Worm (Caenorhabditis elegans) whole organism, young adult: ENCODE data around the gene T26A5.2.

Experiments
- B0019.2 ChIP-seq: fragments of 200-800 bp; sonication (Bioruptor generic); conservative IDR thresholded peaks from 2 replicates; pipeline ENCODE4 v1.3.6; 2022; ENCODE audit warnings: missing genetic modification reagents, missing genetic modification characterization, missing compliant biosample characterization
- B0261.1 ChIP-seq: sonication (generic microtip); optimal IDR thresholded peaks from 2 replicates; lab custom pipeline; 2016; ENCODE audit warnings: mild to moderate bottlenecking, missing genetic modification characterization, moderate library complexity, missing compliant biosample characterization
- C06A6.2 ChIP-seq: fragments of 200-800 bp; sonication (Bioruptor generic); conservative IDR thresholded peaks from 2 replicates; pipeline ENCODE4 v1.3.6; 2022; ENCODE audit warnings: missing genetic modification characterization, missing compliant biosample characterization
- D2030.7 ChIP-seq: fragments of 200-800 bp; sonication (Bioruptor generic); IDR thresholded peaks from 2 replicates; pipeline ENCODE4 v1.3.6; 2022; ENCODE audit warnings: missing genetic modification reagents, missing genetic modification characterization, missing compliant biosample characterization
- F23B12.7 ChIP-seq: sonication (generic microtip); optimal IDR thresholded peaks from 2 replicates; lab custom pipeline; 2017; ENCODE audit warnings: missing genetic modification characterization, mild to moderate bottlenecking, missing compliant biosample characterization, antibody characterized with exemption, moderate library complexity; ENCODE audit not compliant: insufficient read depth
- F33H1.4 ChIP-seq: fragments of 200-800 bp; sonication (Bioruptor generic); IDR thresholded peaks from 2 replicates; pipeline ENCODE4 v1.3.6; 2022; ENCODE audit warnings: missing genetic modification reagents, missing genetic modification characterization, missing compliant biosample characterization
- F49E8.2 ChIP-seq: sonication (generic microtip); optimal IDR thresholded peaks from 3 replicates; lab custom pipeline; 2017; ENCODE audit warnings: missing genetic modification characterization, mild to moderate bottlenecking, missing compliant biosample characterization, antibody characterized with exemption, moderate library complexity; ENCODE audit not compliant: insufficient read depth
- F52B5.7 ChIP-seq: sonication (generic microtip); optimal IDR thresholded peaks from 2 replicates; lab custom pipeline; 2016; ENCODE audit warnings: mild to moderate bottlenecking, missing genetic modification characterization, missing compliant biosample characterization
- F57A8.1 ChIP-seq: fragments of 200-800 bp; sonication (Bioruptor generic); optimal IDR thresholded peaks from 2 replicates; lab custom pipeline; 2018; ENCODE audit warnings: mild to moderate bottlenecking, missing genetic modification characterization, moderate library complexity, missing compliant biosample characterization
- Y53F4B.3 ChIP-seq: fragments of 200-800 bp; sonication (Bioruptor generic); IDR thresholded peaks from 2 replicates; pipeline ENCODE4 v1.3.6; 2022; ENCODE audit warnings: missing genetic modification reagents, missing genetic modification characterization, missing compliant biosample characterization
- Y95B8A.8 ChIP-seq: fragments of 200-800 bp; sonication (Bioruptor generic); IDR thresholded peaks from 2 replicates; pipeline ENCODE4 v1.3.6; 2022; ENCODE audit warnings: missing genetic modification reagents, missing genetic modification characterization, missing compliant biosample characterization
- aptf-3 ChIP-seq: fragments of 200-800 bp; sonication (Bioruptor generic); IDR thresholded peaks from 2 replicates; pipeline ENCODE4 v1.3.6; 2022; ENCODE audit warnings: missing genetic modification characterization, missing compliant biosample characterization
- attf-5 ChIP-seq: fragments of 200-800 bp; sonication (Bioruptor generic); optimal IDR thresholded peaks from 2 replicates; lab custom pipeline; 2018; ENCODE audit warnings: mild to moderate bottlenecking, missing genetic modification characterization, missing compliant biosample characterization
- attf-6 ChIP-seq: fragments of 200-800 bp; sonication (Bioruptor generic); IDR thresholded peaks from 2 replicates; pipeline ENCODE4 v1.3.6; 2022; ENCODE audit warnings: missing genetic modification reagents, missing genetic modification characterization, missing compliant biosample characterization
- cebp-2 ChIP-seq: fragments of 200-800 bp; sonication (Bioruptor generic); IDR thresholded peaks from 2 replicates; pipeline ENCODE4 v1.3.6; 2022; ENCODE audit warnings: missing genetic modification characterization, missing compliant biosample characterization
- chd-7 ChIP-seq: sonication (generic microtip); optimal IDR thresholded peaks from 2 replicates; lab custom pipeline; 2016; ENCODE audit warnings: mild to moderate bottlenecking, missing genetic modification characterization, moderate library complexity, missing compliant biosample characterization
- die-1 ChIP-seq: sonication (generic microtip); optimal IDR thresholded peaks from 2 replicates; lab custom pipeline; 2016; ENCODE audit warnings: missing genotype, mild to moderate bottlenecking, missing genetic modification characterization, missing compliant biosample characterization
- efl-1 ChIP-seq: fragments of 150-350 bp; optimal IDR thresholded peaks from 2 replicates; lab custom pipeline; 2014; ENCODE audit warnings: missing biosample characterization, missing genetic modification reagents, missing genetic modification characterization
- egrh-3 ChIP-seq: fragments of 200-800 bp; sonication (Bioruptor generic); IDR thresholded peaks from 2 replicates; pipeline ENCODE4 v1.3.6; 2022; ENCODE audit warnings: missing genetic modification reagents, missing genetic modification characterization, missing compliant biosample characterization
- ekl-4 ChIP-seq: fragments of 200-800 bp; sonication (Bioruptor generic); IDR thresholded peaks from 2 replicates; pipeline ENCODE4 v1.3.6; 2022; ENCODE audit warnings: missing genetic modification reagents, missing genetic modification characterization, missing compliant biosample characterization
- hmg-1.2 ChIP-seq: fragments of 200-800 bp; sonication (Bioruptor generic); IDR thresholded peaks from 2 replicates; pipeline ENCODE4 v1.3.6; 2022; ENCODE audit warnings: missing genetic modification reagents, missing genetic modification characterization, missing compliant biosample characterization
- hmg-20 ChIP-seq: fragments of 200-800 bp; sonication (Bioruptor generic); IDR thresholded peaks from 2 replicates; pipeline ENCODE4 v1.3.6; 2022; ENCODE audit warnings: missing genetic modification reagents, missing genetic modification characterization, missing compliant biosample characterization
- hrde-1 ChIP-seq: sonication (generic microtip); optimal IDR thresholded peaks from 2 replicates; lab custom pipeline; 2016; ENCODE audit warnings: missing genetic modification characterization, mild to moderate bottlenecking, missing compliant biosample characterization, moderate library complexity, missing genotype, missing genetic modification reagents, borderline replicate concordance
- lin-54 ChIP-seq: fragments of 200-800 bp; sonication (Bioruptor generic); optimal IDR thresholded peaks from 2 replicates; lab custom pipeline; 2018; ENCODE audit warnings: mild to moderate bottlenecking, missing genetic modification characterization, missing compliant biosample characterization
- lsl-1 ChIP-seq: fragments of 200-800 bp; sonication (Bioruptor generic); optimal IDR thresholded peaks from 2 replicates; lab custom pipeline; 2018; ENCODE audit warnings: mild to moderate bottlenecking, missing genetic modification characterization, moderate library complexity, missing compliant biosample characterization
- madf-6 ChIP-seq: fragments of 200-800 bp; sonication (Bioruptor generic); IDR thresholded peaks from 2 replicates; pipeline ENCODE4 v1.3.6; 2022; ENCODE audit warnings: missing genetic modification reagents, missing genetic modification characterization, missing compliant biosample characterization
- mes-4 ChIP-seq: sonication (generic microtip); optimal IDR thresholded peaks from 2 replicates; lab custom pipeline; 2016; ENCODE audit warnings: missing genotype, missing genetic modification characterization, missing compliant biosample characterization
- nfyb-1 ChIP-seq: fragments of 200-800 bp; sonication (Bioruptor generic); IDR thresholded peaks from 2 replicates; pipeline ENCODE4 v1.3.6; 2022; ENCODE audit warnings: missing genetic modification reagents, missing genetic modification characterization, missing compliant biosample characterization
- nhr-179 ChIP-seq: sonication (generic microtip); optimal IDR thresholded peaks from 2 replicates; lab custom pipeline; 2016; ENCODE audit warnings: mild to moderate bottlenecking, missing genetic modification characterization, missing compliant biosample characterization
- nhr-27 ChIP-seq: fragments of 200-800 bp; sonication (Bioruptor generic); optimal IDR thresholded peaks from 2 replicates; lab custom pipeline; 2018; ENCODE audit warnings: mild to moderate bottlenecking, missing genetic modification characterization, moderate library complexity, missing compliant biosample characterization
- unc-62 ChIP-seq: fragments of 150-350 bp; optimal IDR thresholded peaks from 2 replicates; lab custom pipeline; 2014; ENCODE audit warnings: missing biosample characterization, missing genetic modification reagents, missing genetic modification characterization
- xnd-1 ChIP-seq: sonication (generic microtip); optimal IDR thresholded peaks from 2 replicates; lab custom pipeline; 2016; ENCODE audit warnings: missing genotype, missing genetic modification reagents, missing genetic modification characterization, missing compliant biosample characterization
- ztf-28 ChIP-seq: fragments of 200-800 bp; sonication (Bioruptor generic); IDR thresholded peaks from 2 replicates; pipeline ENCODE4 v1.3.6; 2022; ENCODE audit warnings: missing genetic modification reagents, missing genetic modification characterization, missing compliant biosample characterization

The T26A5.2 gene

DNA sequence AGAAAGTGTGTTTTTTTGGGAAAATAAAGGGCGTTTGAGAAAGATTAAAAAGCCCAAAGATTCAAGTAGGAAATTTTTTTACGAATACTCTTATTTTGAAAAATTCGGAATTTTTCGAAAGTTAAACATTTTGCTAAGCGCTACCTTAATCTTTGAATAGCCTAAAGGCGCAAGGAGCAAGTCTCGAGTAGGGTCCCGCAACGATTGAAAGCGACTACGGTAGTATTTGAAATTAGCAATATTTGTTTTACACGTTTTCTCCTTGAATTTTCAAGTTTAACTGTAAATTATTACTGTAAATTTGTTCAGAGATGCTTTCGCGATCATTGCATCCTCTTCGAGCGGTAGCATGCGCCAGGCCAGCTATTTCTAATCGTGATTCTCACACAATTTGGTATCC, 2.2 kb upstream of the T26A5.2 start, which contains the start of gene nduf-2.2:
TSS of gene nduf-2.2 (plus strand) at position 310 of the 400 bp plus-strand sequence.
- TF ChIP-seq madf-6 (GFP tag; lab: Robert Waterston, UW) = peak; percentile 67
- peak; percentile 24 for TF ChIP-seq lin-54
- no peak for TF ChIP-seq Y95B8A.8
- no peak for TF ChIP-seq unc-62
- TF ChIP-seq attf-5 = no peak
- TF ChIP-seq nhr-27 (tag; lab: Kevin White, UChicago) = no peak
- no peak for TF ChIP-seq Y53F4B.3 (GFP tag; lab: Robert Waterston, UW)
- TF ChIP-seq C06A6.2 (GFP tag; lab: Robert Waterston, UW) = no peak
- 0 out of 2 replicates have a peak, but pooled peaks have one; percentile 15 for TF ChIP-seq D2030.7
- TF ChIP-seq F33H1.4 (GFP tag; lab: Robert Waterston, UW) = peak; percentile 84
- no peak for TF ChIP-seq nhr-179 (tag; lab: Kevin White, UChicago)
- no peak for TF ChIP-seq hmg-20 (GFP tag; lab: Robert Waterston, UW)
- no peak for TF ChIP-seq F49E8.2 (tag; lab: Kevin White, UChicago)
- TF ChIP-seq efl-1 (GFP tag; lab: Kevin White, UChicago) = peak; percentile 6
- TF ChIP-seq nfyb-1 (GFP tag; lab: Robert Waterston, UW) = no peak
- no peak for TF ChIP-seq ztf-28
- TF ChIP-seq lsl-1 (GFP tag; lab: Kevin White, UChicago) = peak; percentile 85
- no peak for TF ChIP-seq attf-6 (GFP tag; lab: Robert Waterston, UW)
- no peak for TF ChIP-seq die-1 (tag; lab: Kevin White, UChicago)
- peak; percentile 23 for TF ChIP-seq xnd-1 (tag; lab: Kevin White, UChicago)
- TF ChIP-seq hmg-1.2 (GFP tag; lab: Robert Waterston, UW) = no peak

DNA sequence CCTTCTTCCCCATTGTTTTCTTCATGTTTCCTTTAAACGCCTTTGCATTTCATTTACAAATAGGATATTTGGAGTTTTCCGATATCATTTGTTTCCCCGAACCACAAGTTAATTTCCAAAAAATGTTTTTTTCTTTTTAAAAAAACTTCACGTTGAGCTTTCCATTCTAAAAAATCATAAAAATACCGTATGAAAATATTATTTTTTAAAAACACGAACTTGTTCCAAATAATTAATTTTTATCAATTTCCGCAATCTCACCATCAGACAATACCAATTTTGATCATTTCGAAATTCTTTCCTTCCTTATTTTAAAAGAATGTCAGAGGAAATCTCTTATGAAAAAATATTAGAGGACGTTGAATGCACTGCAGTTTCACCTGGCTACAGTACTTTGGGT, 4.3 kb downstream of the T26A5.2 start, which contains the start of gene wht-6:
TSS of gene wht-6 (plus strand) at position 301 of the 400 bp plus-strand sequence.
- TF ChIP-seq hrde-1 (peak; percentile 27), cebp-2 (GFP tag; lab: Robert Waterston, UW) (no peak)

DNA sequence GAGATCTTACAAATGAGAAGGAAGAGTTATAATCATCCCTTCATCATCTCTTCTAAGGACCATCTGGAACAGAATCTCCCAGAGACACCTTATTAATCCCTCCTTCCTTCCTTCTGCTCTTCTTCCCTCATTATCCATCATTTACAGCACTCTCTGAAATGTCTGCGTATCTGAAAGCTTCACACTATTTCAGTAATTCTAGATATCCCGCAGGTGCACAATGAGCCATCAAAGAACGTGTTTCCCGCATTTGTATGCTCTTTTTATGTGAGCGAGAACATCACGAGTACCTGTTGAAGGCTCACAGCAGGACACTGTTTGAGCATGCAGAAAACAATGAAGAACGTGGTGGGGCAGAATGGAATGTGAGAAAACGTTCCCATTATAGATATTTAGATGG, 9.3 kb downstream of the T26A5.2 start:
- no peak for TF ChIP-seq F52B5.7 (tag; lab: Kevin White, UChicago)
- TF ChIP-seq Y95B8A.8 = no peak
- no peak for TF ChIP-seq hmg-20 (GFP tag; lab: Robert Waterston, UW)
- TF ChIP-seq aptf-3 = no peak
- TF ChIP-seq F57A8.1 (GFP tag; lab: Kevin White, UChicago) = no peak
- TF ChIP-seq nfyb-1 (GFP tag; lab: Robert Waterston, UW) = no peak
- no peak for TF ChIP-seq B0261.1 (tag; lab: Kevin White, UChicago)
- no peak for TF ChIP-seq ekl-4 (GFP tag; lab: Robert Waterston, UW)
- no peak for TF ChIP-seq chd-7 (tag; lab: Kevin White, UChicago)
- no peak for TF ChIP-seq mes-4 (tag; lab: Kevin White, UChicago)
- TF ChIP-seq egrh-3 (GFP tag; lab: Robert Waterston, UW) = no peak
- TF ChIP-seq F23B12.7 (tag; lab: Kevin White, UChicago) = no peak
- no peak for TF ChIP-seq F33H1.4 (GFP tag; lab: Robert Waterston, UW)
- TF ChIP-seq D2030.7 = no peak
- no peak for TF ChIP-seq lsl-1 (GFP tag; lab: Kevin White, UChicago)
- no peak for TF ChIP-seq B0019.2
